Worm (Caenorhabditis elegans): Measurements from ENCODE around the gene C06G1.1.

DNA sequence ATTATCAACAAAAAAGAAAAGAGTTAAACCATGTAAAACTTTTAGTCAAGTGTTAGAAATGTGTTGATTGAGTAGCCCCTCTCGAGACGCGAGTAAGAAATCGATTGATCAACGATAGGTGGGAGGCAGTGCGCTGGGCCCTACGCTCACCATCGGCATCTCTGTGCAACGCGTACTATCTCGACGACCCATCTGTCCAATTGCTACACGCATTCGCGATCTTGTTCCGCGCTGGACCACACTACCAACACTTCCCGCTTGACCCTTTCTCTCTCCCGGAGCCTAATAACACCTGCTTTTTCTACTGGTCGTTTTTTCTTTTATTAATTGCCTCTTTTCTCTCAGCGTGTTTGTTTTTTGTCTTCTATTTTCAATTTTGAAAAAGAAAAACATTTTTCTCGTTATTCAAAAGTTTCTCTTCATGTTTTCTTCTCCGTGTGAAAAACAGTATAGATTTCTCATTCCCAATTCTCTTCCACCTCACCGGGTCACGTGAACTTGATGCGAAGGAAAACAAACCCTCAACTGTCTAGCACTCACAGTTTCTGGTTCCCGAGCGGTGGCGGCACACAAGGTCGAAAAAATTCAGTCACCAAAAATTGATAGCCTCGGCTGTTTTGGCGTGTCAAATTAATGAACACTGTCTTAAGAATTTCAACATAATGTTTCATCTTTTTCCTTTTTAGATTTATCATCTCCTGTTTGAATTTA is 21.7 kb upstream of the C06G1.1 start:
- TF ChIP-seq dao-5 (tag; optimal IDR thresholded peaks at IDR 0.05), result no peak
- no peak for TF ChIP-seq him-1 (tag; optimal IDR thresholded peaks at IDR 0.05)

Data from whole organism, L4/young adult.